Worm (Caenorhabditis elegans) whole organism, young adult: ENCODE measurements around the gene Y42H9AR.2.
A peak's percentile ranks its signal among the peaks of the same experiment; 100 is the strongest.

Experiments
- B0019.2 ChIP-seq: fragments of 200-800 bp; sonication (Bioruptor generic); conservative IDR thresholded peaks from 2 replicates; pipeline ENCODE4 v1.3.6; 2022; ENCODE audit warnings: missing genetic modification reagents, missing genetic modification characterization, missing compliant biosample characterization
- B0261.1 ChIP-seq: sonication (generic microtip); optimal IDR thresholded peaks from 2 replicates; lab custom pipeline; 2016; ENCODE audit warnings: mild to moderate bottlenecking, missing genetic modification characterization, moderate library complexity, missing compliant biosample characterization
- D2030.7 ChIP-seq: fragments of 200-800 bp; sonication (Bioruptor generic); IDR thresholded peaks from 2 replicates; pipeline ENCODE4 v1.3.6; 2022; ENCODE audit warnings: missing genetic modification reagents, missing genetic modification characterization, missing compliant biosample characterization
- F10E7.11 ChIP-seq: sonication (generic microtip); optimal IDR thresholded peaks from 2 replicates; lab custom pipeline; 2017; ENCODE audit warnings: mild to moderate bottlenecking, missing genetic modification characterization, moderate library complexity, missing compliant biosample characterization
- F23B12.7 ChIP-seq: sonication (generic microtip); optimal IDR thresholded peaks from 2 replicates; lab custom pipeline; 2017; ENCODE audit warnings: missing genetic modification characterization, mild to moderate bottlenecking, missing compliant biosample characterization, antibody characterized with exemption, moderate library complexity; ENCODE audit not compliant: insufficient read depth
- F33H1.4 ChIP-seq: fragments of 200-800 bp; sonication (Bioruptor generic); IDR thresholded peaks from 2 replicates; pipeline ENCODE4 v1.3.6; 2022; ENCODE audit warnings: missing genetic modification reagents, missing genetic modification characterization, missing compliant biosample characterization
- F37B4.10 ChIP-seq: fragments of 200-800 bp; sonication (Bioruptor generic); IDR thresholded peaks from 2 replicates; pipeline ENCODE4 v1.3.6; 2022; ENCODE audit warnings: missing genetic modification characterization, missing compliant biosample characterization
- F52B5.7 ChIP-seq: sonication (generic microtip); optimal IDR thresholded peaks from 2 replicates; lab custom pipeline; 2016; ENCODE audit warnings: mild to moderate bottlenecking, missing genetic modification characterization, missing compliant biosample characterization
- F57C9.4 ChIP-seq: sonication (generic microtip); optimal IDR thresholded peaks from 2 replicates; lab custom pipeline; 2017; ENCODE audit warnings: mild to moderate bottlenecking, missing genetic modification characterization, missing compliant biosample characterization
- K12H6.12 ChIP-seq: fragments of 200-800 bp; sonication (Bioruptor generic); optimal IDR thresholded peaks from 2 replicates; lab custom pipeline; 2018; ENCODE audit warnings: mild to moderate bottlenecking, missing genetic modification characterization, missing compliant biosample characterization
- T07F8.4 ChIP-seq: sonication (generic microtip); optimal IDR thresholded peaks from 2 replicates; lab custom pipeline; 2016; ENCODE audit warnings: mild to moderate bottlenecking, missing genetic modification characterization, moderate library complexity, missing compliant biosample characterization
- Y53F4B.3 ChIP-seq: fragments of 200-800 bp; sonication (Bioruptor generic); IDR thresholded peaks from 2 replicates; pipeline ENCODE4 v1.3.6; 2022; ENCODE audit warnings: missing genetic modification reagents, missing genetic modification characterization, missing compliant biosample characterization
- Y56A3A.18 ChIP-seq: fragments of 200-800 bp; sonication (Bioruptor generic); IDR thresholded peaks from 2 replicates; pipeline ENCODE4 v1.3.6; 2022; ENCODE audit warnings: missing genetic modification reagents, missing genetic modification characterization, missing compliant biosample characterization
- ZK185.1 ChIP-seq: sonication (generic microtip); optimal IDR thresholded peaks from 2 replicates; lab custom pipeline; 2016; ENCODE audit warnings: mild to moderate bottlenecking, missing genetic modification characterization, missing compliant biosample characterization; ENCODE audit not compliant: poor library complexity, severe bottlenecking
- ama-1 ChIP-seq, 3 experiments: fragments of 150-350 bp in 1 of 3; sonication (generic microtip) in 2 of 3; optimal IDR thresholded peaks; 2 replicates each; lab custom pipeline; 2014 to 2018; ENCODE audit warnings: missing biosample characterization in 2 of 3, missing genetic modification characterization in 2 of 3, missing genetic modification reagents in 2 of 3
- atf-7 ChIP-seq: sonication (generic microtip); optimal IDR thresholded peaks from 2 replicates; lab custom pipeline; 2017; ENCODE audit warnings: mild to moderate bottlenecking, missing genetic modification characterization, missing compliant biosample characterization
- athp-1 ChIP-seq: sonication (generic microtip); optimal IDR thresholded peaks from 2 replicates; lab custom pipeline; 2017; ENCODE audit warnings: mild to moderate bottlenecking, missing genetic modification characterization, missing compliant biosample characterization
- attf-5 ChIP-seq: fragments of 200-800 bp; sonication (Bioruptor generic); optimal IDR thresholded peaks from 2 replicates; lab custom pipeline; 2018; ENCODE audit warnings: mild to moderate bottlenecking, missing genetic modification characterization, missing compliant biosample characterization
- ceh-100 ChIP-seq: fragments of 200-800 bp; sonication (Bioruptor generic); IDR thresholded peaks from 2 replicates; pipeline ENCODE4 v1.3.6; 2022; ENCODE audit warnings: missing genetic modification reagents, missing genetic modification characterization, missing compliant biosample characterization
- ceh-27 ChIP-seq: fragments of 200-800 bp; sonication (Bioruptor generic); optimal IDR thresholded peaks from 2 replicates; lab custom pipeline; 2018; ENCODE audit warnings: mild to moderate bottlenecking, missing genetic modification characterization, moderate library complexity, missing compliant biosample characterization
- ceh-40 ChIP-seq: fragments of 200-800 bp; sonication (Bioruptor generic); IDR thresholded peaks from 2 replicates; pipeline ENCODE4 v1.3.6; 2022; ENCODE audit warnings: missing genetic modification characterization, missing compliant biosample characterization
- dox-1 ChIP-seq: fragments of 200-800 bp; sonication (Bioruptor generic); IDR thresholded peaks from 2 replicates; pipeline ENCODE4 v1.3.6; 2022; ENCODE audit warnings: missing genetic modification reagents, missing genetic modification characterization, missing compliant biosample characterization
- dpl-1 ChIP-seq: fragments of 150-350 bp; optimal IDR thresholded peaks from 2 replicates; lab custom pipeline; 2014; ENCODE audit warnings: missing biosample characterization, missing genetic modification reagents, missing genetic modification characterization
- egl-44 ChIP-seq: fragments of 200-800 bp; sonication (Bioruptor generic); IDR thresholded peaks from 2 replicates; pipeline ENCODE4 v1.3.6; 2022; ENCODE audit warnings: missing genetic modification reagents, missing genetic modification characterization, missing compliant biosample characterization
- fkh-3 ChIP-seq: sonication (generic microtip); optimal IDR thresholded peaks from 2 replicates; lab custom pipeline; 2016; ENCODE audit warnings: mild to moderate bottlenecking, missing genetic modification characterization, missing compliant biosample characterization
- hlh-26 ChIP-seq: fragments of 200-800 bp; sonication (Bioruptor generic); conservative IDR thresholded peaks from 2 replicates; pipeline ENCODE4 v1.3.6; 2022; ENCODE audit warnings: missing genetic modification reagents, missing genetic modification characterization, missing compliant biosample characterization
- hmg-1.2 ChIP-seq: fragments of 200-800 bp; sonication (Bioruptor generic); IDR thresholded peaks from 2 replicates; pipeline ENCODE4 v1.3.6; 2022; ENCODE audit warnings: missing genetic modification reagents, missing genetic modification characterization, missing compliant biosample characterization
- lag-1 ChIP-seq: fragments of 200-800 bp; sonication (Bioruptor generic); IDR thresholded peaks from 2 replicates; pipeline ENCODE4 v1.3.6; 2022; ENCODE audit warnings: missing genetic modification reagents, missing genetic modification characterization, missing compliant biosample characterization
- let-607 ChIP-seq, 2 experiments: fragments of 200-800 bp in 1 of 2; sonication (Bioruptor generic) in 1 of 2; sonication (generic microtip) in 1 of 2; optimal IDR thresholded peaks; 2 replicates each; lab custom pipeline; 2016 to 2018; ENCODE audit warnings: mild to moderate bottlenecking in 2 of 2, missing compliant biosample characterization in 2 of 2, missing genetic modification characterization in 2 of 2, moderate library complexity in 2 of 2, missing genotype in 1 of 2
- lin-26 ChIP-seq: fragments of 200-800 bp; sonication (Bioruptor generic); IDR thresholded peaks from 2 replicates; pipeline ENCODE4 v1.3.6; 2022; ENCODE audit warnings: missing genetic modification reagents, missing genetic modification characterization, missing compliant biosample characterization
- lsl-1 ChIP-seq: fragments of 200-800 bp; sonication (Bioruptor generic); optimal IDR thresholded peaks from 2 replicates; lab custom pipeline; 2018; ENCODE audit warnings: mild to moderate bottlenecking, missing genetic modification characterization, moderate library complexity, missing compliant biosample characterization
- madf-6 ChIP-seq: fragments of 200-800 bp; sonication (Bioruptor generic); IDR thresholded peaks from 2 replicates; pipeline ENCODE4 v1.3.6; 2022; ENCODE audit warnings: missing genetic modification reagents, missing genetic modification characterization, missing compliant biosample characterization
- madf-8 ChIP-seq: fragments of 200-800 bp; sonication (Bioruptor generic); conservative IDR thresholded peaks from 2 replicates; pipeline ENCODE4 v1.3.6; 2022; ENCODE audit warnings: missing genetic modification reagents, missing genetic modification characterization, missing compliant biosample characterization
- mcd-1 ChIP-seq: fragments of 200-800 bp; sonication (Bioruptor generic); IDR thresholded peaks from 2 replicates; pipeline ENCODE4 v1.3.6; 2022; ENCODE audit warnings: missing genetic modification reagents, missing genetic modification characterization, missing compliant biosample characterization
- nhr-27 ChIP-seq: fragments of 200-800 bp; sonication (Bioruptor generic); optimal IDR thresholded peaks from 2 replicates; lab custom pipeline; 2018; ENCODE audit warnings: mild to moderate bottlenecking, missing genetic modification characterization, moderate library complexity, missing compliant biosample characterization
- nhr-80 ChIP-seq: sonication (generic microtip); optimal IDR thresholded peaks from 2 replicates; lab custom pipeline; 2016; ENCODE audit warnings: missing genetic modification characterization, missing compliant biosample characterization
- pbrm-1 ChIP-seq: fragments of 200-800 bp; sonication (Bioruptor generic); IDR thresholded peaks from 2 replicates; pipeline ENCODE4 v1.3.6; 2022; ENCODE audit warnings: missing genetic modification reagents, missing genetic modification characterization, missing compliant biosample characterization
- pha-4 ChIP-seq: fragments of 150-350 bp; sonication (generic microtip); optimal IDR thresholded peaks from 2 replicates; lab custom pipeline; 2014; ENCODE audit warnings: missing biosample characterization, missing genetic modification reagents, missing genetic modification characterization
- sdz-38 ChIP-seq: sonication (generic microtip); optimal IDR thresholded peaks from 2 replicates; lab custom pipeline; 2016; ENCODE audit warnings: missing genotype, missing genetic modification characterization, missing compliant biosample characterization
- snpc-3.4 ChIP-seq: sonication (generic microtip); optimal IDR thresholded peaks from 2 replicates; lab custom pipeline; 2017; ENCODE audit warnings: missing genetic modification characterization, mild to moderate bottlenecking, missing compliant biosample characterization, antibody characterized with exemption, moderate library complexity, missing genotype, missing genetic modification reagents
- snpc-4 ChIP-seq, 5 experiments: fragments of 150-350 bp in 1 of 5; sonication (generic microtip) in 4 of 5; optimal IDR thresholded peaks; 2 replicates each; lab custom pipeline; 2014 to 2018; ENCODE audit warnings: missing genetic modification characterization in 5 of 5, missing biosample characterization in 3 of 5, antibody characterized with exemption in 2 of 5, mild to moderate bottlenecking in 2 of 5, missing compliant biosample characterization in 2 of 5, missing genotype in 2 of 5, moderate library complexity in 2 of 5, missing genetic modification reagents in 1 of 5
- tbp1 ChIP-seq: fragments of 200-800 bp; sonication (Bioruptor generic); optimal IDR thresholded peaks from 2 replicates; lab custom pipeline; 2018; ENCODE audit warnings: mild to moderate bottlenecking, missing genetic modification characterization, missing compliant biosample characterization
- tlf-1 ChIP-seq: fragments of 200-800 bp; sonication (Bioruptor generic); optimal IDR thresholded peaks from 2 replicates; lab custom pipeline; 2018; ENCODE audit warnings: mild to moderate bottlenecking, missing genetic modification characterization, missing compliant biosample characterization
- unc-62 ChIP-seq: fragments of 150-350 bp; optimal IDR thresholded peaks from 2 replicates; lab custom pipeline; 2014; ENCODE audit warnings: missing biosample characterization, missing genetic modification reagents, missing genetic modification characterization
- ztf-18 ChIP-seq: sonication (generic microtip); optimal IDR thresholded peaks from 2 replicates; lab custom pipeline; 2016; ENCODE audit warnings: missing genotype, mild to moderate bottlenecking, missing genetic modification characterization, missing compliant biosample characterization
- ztf-28 ChIP-seq: fragments of 200-800 bp; sonication (Bioruptor generic); IDR thresholded peaks from 2 replicates; pipeline ENCODE4 v1.3.6; 2022; ENCODE audit warnings: missing genetic modification reagents, missing genetic modification characterization, missing compliant biosample characterization
- ztf-3 ChIP-seq: fragments of 200-800 bp; sonication (Bioruptor generic); optimal IDR thresholded peaks from 2 replicates; lab custom pipeline; 2018; ENCODE audit warnings: mild to moderate bottlenecking, missing genetic modification characterization, missing compliant biosample characterization

Y42H9AR.2 gene

ce11 chrIV:8136005-8136512 lies 36.4 kb downstream of the Y42H9AR.2 start, which contains the start of the genes isp-1 and islo-1:
TSS of gene isp-1 (minus strand) at chrIV:8136055.
TSS of gene islo-1 (plus strand) at chrIV:8136389.
- TF ChIP-seq madf-6 (0 out of 2 replicates have a peak, but pooled peaks have one; percentile 19), snpc-3.4 (tag; lab: Kevin White, UChicago) (no peak), lin-26 (GFP tag; lab: Robert Waterston, UW) (no peak), tbp1 (no peak), mcd-1 (GFP tag; lab: Robert Waterston, UW) (peak; percentile 81), ceh-40 (GFP tag; lab: Robert Waterston, UW) (no peak), F10E7.11 (no peak), pbrm-1 (GFP tag; lab: Robert Waterston, UW) (no peak), lsl-1 (peak; percentile 3), T07F8.4 (tag; lab: Kevin White, UChicago) (no peak), attf-5 (GFP tag; lab: Kevin White, UChicago) (peak; percentile 82), madf-8 (peak; percentile 13; the same call in 1 of the 2 replicates), Y53F4B.3 (GFP tag; lab: Robert Waterston, UW) (no peak), D2030.7 (GFP tag; lab: Robert Waterston, UW) (peak; percentile 33; the same call in 1 of the 2 replicates), snpc-4 (GFP tag; optimal IDR thresholded peaks at IDR 0.05; lab: Kevin White, UChicago) (no peak), snpc-4 (tag; optimal IDR thresholded peaks at IDR 0.05; lab: Kevin White, UChicago) (peak in 2 of 4 experiments; percentile 46 to 53), ama-1 (optimal IDR thresholded peaks at IDR 0.05; lab: Kevin White, UChicago) (no peak), ama-1 (GFP tag; optimal IDR thresholded peaks at IDR 0.05; lab: Kevin White, UChicago) (no peak), Y56A3A.18 (no peak), F52B5.7 (tag; lab: Kevin White, UChicago) (no peak), B0261.1 (tag; lab: Kevin White, UChicago) (no peak), tlf-1 (GFP tag; lab: Kevin White, UChicago) (no peak), fkh-3 (tag; lab: Kevin White, UChicago) (no peak), F37B4.10 (no peak), lag-1 (GFP tag; lab: Robert Waterston, UW) (no peak), nhr-27 (tag; lab: Kevin White, UChicago) (no peak), ceh-27 (GFP tag; lab: Kevin White, UChicago) (peak; percentile 25), hmg-1.2 (GFP tag; lab: Robert Waterston, UW) (peak; percentile 38; the same call in 1 of the 2 replicates), F33H1.4 (GFP tag; lab: Robert Waterston, UW) (peak; percentile 13; the same call in 1 of the 2 replicates), unc-62 (GFP tag; lab: Kevin White, UChicago) (no peak), B0019.2 (GFP tag; lab: Robert Waterston, UW) (no peak), dox-1 (GFP tag; lab: Robert Waterston, UW) (peak; percentile 45; the same call in 1 of the 2 replicates), sdz-38 (no peak), F23B12.7 (peak; percentile 67), pha-4 (tag; lab: Kevin White, UChicago) (no peak), egl-44 (GFP tag; lab: Robert Waterston, UW) (no peak), athp-1 (tag; lab: Kevin White, UChicago) (no peak), ztf-18 (tag; lab: Kevin White, UChicago) (no peak), K12H6.12 (tag; lab: Kevin White, UChicago) (peak; percentile 33), ZK185.1 (no peak), nhr-80 (peak; percentile 57), atf-7 (tag; lab: Kevin White, UChicago) (no peak), dpl-1 (GFP tag; lab: Kevin White, UChicago) (peak; percentile 33), ztf-3 (GFP tag; lab: Kevin White, UChicago) (no peak), hlh-26 (GFP tag; lab: Robert Waterston, UW) (no peak), F57C9.4 (tag; lab: Kevin White, UChicago) (no peak), ztf-28 (GFP tag; lab: Robert Waterston, UW) (no peak), let-607 (tag; optimal IDR thresholded peaks at IDR 0.05; lab: Kevin White, UChicago) (no peak), ceh-100 (GFP tag; lab: Robert Waterston, UW) (no peak)
